Worm (Caenorhabditis elegans) whole organism, young adult: ENCODE data around the gene nck-1.

ENCODE experiments used
- B0336.3 ChIP-seq: fragments of 200-800 bp; sonication (Bioruptor generic); IDR thresholded peaks from 2 replicates; pipeline ENCODE4 v1.3.6; 2022; ENCODE audit warnings: missing genetic modification characterization, missing compliant biosample characterization
- C06A6.2 ChIP-seq: fragments of 200-800 bp; sonication (Bioruptor generic); conservative IDR thresholded peaks from 2 replicates; pipeline ENCODE4 v1.3.6; 2022; ENCODE audit warnings: missing genetic modification characterization, missing compliant biosample characterization
- F23B12.7 ChIP-seq: sonication (generic microtip); optimal IDR thresholded peaks from 2 replicates; lab custom pipeline; 2017; ENCODE audit warnings: missing genetic modification characterization, mild to moderate bottlenecking, missing compliant biosample characterization, antibody characterized with exemption, moderate library complexity; ENCODE audit not compliant: insufficient read depth
- F33H1.4 ChIP-seq: fragments of 200-800 bp; sonication (Bioruptor generic); IDR thresholded peaks from 2 replicates; pipeline ENCODE4 v1.3.6; 2022; ENCODE audit warnings: missing genetic modification reagents, missing genetic modification characterization, missing compliant biosample characterization
- F57A8.1 ChIP-seq: fragments of 200-800 bp; sonication (Bioruptor generic); optimal IDR thresholded peaks from 2 replicates; lab custom pipeline; 2018; ENCODE audit warnings: mild to moderate bottlenecking, missing genetic modification characterization, moderate library complexity, missing compliant biosample characterization
- T26A5.8 ChIP-seq: sonication (generic microtip); optimal IDR thresholded peaks from 2 replicates; lab custom pipeline; 2016; ENCODE audit warnings: missing genetic modification characterization, missing compliant biosample characterization
- Y53G8AR.9 ChIP-seq: fragments of 200-800 bp; sonication (Bioruptor generic); conservative IDR thresholded peaks from 2 replicates; pipeline ENCODE4 v1.3.6; 2022; ENCODE audit warnings: missing genetic modification reagents, missing genetic modification characterization, missing compliant biosample characterization
- Y67H2A.10 ChIP-seq: fragments of 200-800 bp; sonication (Bioruptor generic); conservative IDR thresholded peaks from 2 replicates; pipeline ENCODE4 v1.3.6; 2022; ENCODE audit warnings: missing genetic modification reagents, missing genetic modification characterization, missing compliant biosample characterization
- ama-1 ChIP-seq, 3 experiments: fragments of 150-350 bp in 1 of 3; sonication (generic microtip) in 2 of 3; optimal IDR thresholded peaks; 2 replicates each; lab custom pipeline; 2014 to 2018; ENCODE audit warnings: missing biosample characterization in 2 of 3, missing genetic modification characterization in 2 of 3, missing genetic modification reagents in 2 of 3
- aptf-3 ChIP-seq: fragments of 200-800 bp; sonication (Bioruptor generic); IDR thresholded peaks from 2 replicates; pipeline ENCODE4 v1.3.6; 2022; ENCODE audit warnings: missing genetic modification characterization, missing compliant biosample characterization
- atf-7 ChIP-seq: sonication (generic microtip); optimal IDR thresholded peaks from 2 replicates; lab custom pipeline; 2017; ENCODE audit warnings: mild to moderate bottlenecking, missing genetic modification characterization, missing compliant biosample characterization
- athp-1 ChIP-seq: sonication (generic microtip); optimal IDR thresholded peaks from 2 replicates; lab custom pipeline; 2017; ENCODE audit warnings: mild to moderate bottlenecking, missing genetic modification characterization, missing compliant biosample characterization
- attf-3 ChIP-seq: fragments of 200-800 bp; sonication (Bioruptor generic); conservative IDR thresholded peaks from 2 replicates; pipeline ENCODE4 v1.3.6; 2022; ENCODE audit warnings: missing genetic modification reagents, missing genetic modification characterization, missing compliant biosample characterization
- attf-6 ChIP-seq: fragments of 200-800 bp; sonication (Bioruptor generic); IDR thresholded peaks from 2 replicates; pipeline ENCODE4 v1.3.6; 2022; ENCODE audit warnings: missing genetic modification reagents, missing genetic modification characterization, missing compliant biosample characterization
- bed-2 ChIP-seq: fragments of 200-800 bp; sonication (Bioruptor generic); IDR thresholded peaks from 2 replicates; pipeline ENCODE4 v1.3.6; 2022; ENCODE audit warnings: missing genetic modification reagents, missing genetic modification characterization, missing compliant biosample characterization
- ccch-3 ChIP-seq: fragments of 200-800 bp; sonication (Bioruptor generic); optimal IDR thresholded peaks from 2 replicates; lab custom pipeline; 2018; ENCODE audit warnings: mild to moderate bottlenecking, missing genetic modification characterization, missing compliant biosample characterization
- cebp-1 ChIP-seq, 2 experiments: fragments of 200-800 bp in 1 of 2; sonication (Bioruptor generic) in 1 of 2; sonication (generic microtip) in 1 of 2; IDR thresholded peaks in 1 of 2; optimal IDR thresholded peaks in 1 of 2; 2 replicates each; pipeline versions ENCODE4 v1.3.6 to Lab custom; 2017 to 2022; ENCODE audit warnings: missing compliant biosample characterization in 2 of 2, missing genetic modification characterization in 2 of 2, mild to moderate bottlenecking in 1 of 2, missing genetic modification reagents in 1 of 2, moderate library complexity in 1 of 2
- efl-1 ChIP-seq: fragments of 150-350 bp; optimal IDR thresholded peaks from 2 replicates; lab custom pipeline; 2014; ENCODE audit warnings: missing biosample characterization, missing genetic modification reagents, missing genetic modification characterization
- egl-18 ChIP-seq: fragments of 200-800 bp; sonication (Bioruptor generic); IDR thresholded peaks from 2 replicates; pipeline ENCODE4 v1.3.6; 2022; ENCODE audit warnings: missing genetic modification reagents, missing genetic modification characterization, missing compliant biosample characterization
- egl-44 ChIP-seq: fragments of 200-800 bp; sonication (Bioruptor generic); IDR thresholded peaks from 2 replicates; pipeline ENCODE4 v1.3.6; 2022; ENCODE audit warnings: missing genetic modification reagents, missing genetic modification characterization, missing compliant biosample characterization
- fkh-3 ChIP-seq: sonication (generic microtip); optimal IDR thresholded peaks from 2 replicates; lab custom pipeline; 2016; ENCODE audit warnings: mild to moderate bottlenecking, missing genetic modification characterization, missing compliant biosample characterization
- lag-1 ChIP-seq: fragments of 200-800 bp; sonication (Bioruptor generic); IDR thresholded peaks from 2 replicates; pipeline ENCODE4 v1.3.6; 2022; ENCODE audit warnings: missing genetic modification reagents, missing genetic modification characterization, missing compliant biosample characterization
- let-526 ChIP-seq: fragments of 200-800 bp; sonication (Bioruptor generic); IDR thresholded peaks from 2 replicates; pipeline ENCODE4 v1.3.6; 2022; ENCODE audit warnings: missing genetic modification reagents, missing genetic modification characterization, missing compliant biosample characterization
- lin-35 ChIP-seq, 3 experiments: fragments of 150-350 bp in 2 of 3; sonication (generic microtip) in 1 of 3; optimal IDR thresholded peaks; 2 replicates each; lab custom pipeline; 2014 to 2018; ENCODE audit warnings: missing biosample characterization in 3 of 3, missing genetic modification characterization in 3 of 3, missing genetic modification reagents in 3 of 3
- lir-1 ChIP-seq: fragments of 200-800 bp; sonication (Bioruptor generic); conservative IDR thresholded peaks from 2 replicates; pipeline ENCODE4 v1.3.6; 2022; ENCODE audit warnings: missing genetic modification reagents, missing genetic modification characterization, missing compliant biosample characterization
- mxl-1 ChIP-seq: sonication (generic microtip); optimal IDR thresholded peaks from 2 replicates; lab custom pipeline; 2016; ENCODE audit warnings: missing genetic modification characterization, missing compliant biosample characterization
- nfyb-1 ChIP-seq: fragments of 200-800 bp; sonication (Bioruptor generic); IDR thresholded peaks from 2 replicates; pipeline ENCODE4 v1.3.6; 2022; ENCODE audit warnings: missing genetic modification reagents, missing genetic modification characterization, missing compliant biosample characterization
- nhr-120 ChIP-seq: fragments of 200-800 bp; sonication (Bioruptor generic); IDR thresholded peaks from 2 replicates; pipeline ENCODE4 v1.3.6; 2022; ENCODE audit warnings: missing genetic modification characterization, missing compliant biosample characterization
- nhr-80 ChIP-seq: sonication (generic microtip); optimal IDR thresholded peaks from 2 replicates; lab custom pipeline; 2016; ENCODE audit warnings: missing genetic modification characterization, missing compliant biosample characterization
- sdz-38 ChIP-seq: sonication (generic microtip); optimal IDR thresholded peaks from 2 replicates; lab custom pipeline; 2016; ENCODE audit warnings: missing genotype, missing genetic modification characterization, missing compliant biosample characterization
- somi-1 ChIP-seq: fragments of 200-800 bp; sonication (Bioruptor generic); optimal IDR thresholded peaks from 2 replicates; lab custom pipeline; 2018; ENCODE audit warnings: mild to moderate bottlenecking, missing genetic modification characterization, missing compliant biosample characterization
- unc-130 ChIP-seq: sonication (generic microtip); optimal IDR thresholded peaks from 2 replicates; lab custom pipeline; 2016; ENCODE audit warnings: missing genetic modification reagents, missing genetic modification characterization, missing compliant biosample characterization
- xnd-1 ChIP-seq: sonication (generic microtip); optimal IDR thresholded peaks from 2 replicates; lab custom pipeline; 2016; ENCODE audit warnings: missing genotype, missing genetic modification reagents, missing genetic modification characterization, missing compliant biosample characterization
- ztf-26 ChIP-seq: sonication (generic microtip); optimal IDR thresholded peaks from 2 replicates; lab custom pipeline; 2017; ENCODE audit warnings: missing genetic modification characterization, missing compliant biosample characterization

Gene nck-1

ce11 chrX:4161938-4162337, 8.7 kb upstream of the nck-1 start:
- TF ChIP-seq egl-44 (GFP tag; lab: Robert Waterston, UW): no peak

ce11 chrX:4159929-4160328, 6.7 kb upstream of the nck-1 start:
- no peak for TF ChIP-seq atf-7 (tag; lab: Kevin White, UChicago)
- no peak for TF ChIP-seq ccch-3 (GFP tag; lab: Kevin White, UChicago)
- TF ChIP-seq lag-1: no peak
- no peak for TF ChIP-seq let-526 (GFP tag; lab: Robert Waterston, UW)
- TF ChIP-seq attf-6 (GFP tag; lab: Robert Waterston, UW): no peak
- no peak for TF ChIP-seq egl-18 (GFP tag; lab: Robert Waterston, UW)
- TF ChIP-seq ama-1 (optimal IDR thresholded peaks at IDR 0.05; lab: Kevin White, UChicago): no peak
- TF ChIP-seq ama-1 (GFP tag; optimal IDR thresholded peaks at IDR 0.05; lab: Kevin White, UChicago): no peak
- no peak for TF ChIP-seq F23B12.7 (tag; lab: Kevin White, UChicago)
- TF ChIP-seq lir-1 (GFP tag; lab: Robert Waterston, UW): no peak
- no peak for TF ChIP-seq lin-35 (GFP tag; optimal IDR thresholded peaks at IDR 0.05; lab: Kevin White, UChicago)
- TF ChIP-seq unc-130 (GFP tag; lab: Kevin White, UChicago): no peak
- TF ChIP-seq athp-1: no peak
- no peak for TF ChIP-seq aptf-3 (GFP tag; lab: Robert Waterston, UW)
- TF ChIP-seq, all 124 proteins: peak for 0

- TF ChIP-seq attf-3 (GFP tag; lab: Robert Waterston, UW) (no peak), B0336.3 (GFP tag; lab: Robert Waterston, UW) (no peak), athp-1 (no peak), nhr-80 (tag; lab: Kevin White, UChicago) (no peak), xnd-1 (tag; lab: Kevin White, UChicago) (no peak), bed-2 (GFP tag; lab: Robert Waterston, UW) (no peak), cebp-1 (GFP tag; IDR thresholded peaks at IDR 0.05; lab: Robert Waterston, UW) (no peak), cebp-1 (tag; optimal IDR thresholded peaks at IDR 0.05; lab: Kevin White, UChicago) (peak; percentile 64), F57A8.1 (GFP tag; lab: Kevin White, UChicago) (no peak)
These were observed 6.1 kb upstream of the nck-1 start for ce11 chrX:4159185-4159871.

ce11 chrX:4157896-4158295, 4.7 kb upstream of the nck-1 start:
- TF ChIP-seq cebp-1 (GFP tag; IDR thresholded peaks at IDR 0.05; lab: Robert Waterston, UW) (no peak), cebp-1 (tag; optimal IDR thresholded peaks at IDR 0.05; lab: Kevin White, UChicago) (peak; percentile 13), unc-130 (GFP tag; lab: Kevin White, UChicago) (no peak), ztf-26 (tag; lab: Kevin White, UChicago) (no peak), F23B12.7 (tag; lab: Kevin White, UChicago) (no peak), fkh-3 (tag; lab: Kevin White, UChicago) (no peak), sdz-38 (tag; lab: Kevin White, UChicago) (no peak)

ce11 chrX:4154784-4155183, 1.5 kb upstream of the nck-1 start:
- TF ChIP-seq somi-1 (GFP tag; lab: Kevin White, UChicago) (no peak), nhr-120 (GFP tag; lab: Robert Waterston, UW) (no peak), Y67H2A.10 (GFP tag; lab: Robert Waterston, UW) (no peak), nfyb-1 (GFP tag; lab: Robert Waterston, UW) (no peak), atf-7 (tag; lab: Kevin White, UChicago) (no peak), mxl-1 (no peak), T26A5.8 (tag; lab: Kevin White, UChicago) (no peak), C06A6.2 (GFP tag; lab: Robert Waterston, UW) (no peak), F33H1.4 (GFP tag; lab: Robert Waterston, UW) (no peak), Y53G8AR.9 (GFP tag; lab: Robert Waterston, UW) (no peak), egl-44 (GFP tag; lab: Robert Waterston, UW) (no peak), efl-1 (GFP tag; lab: Kevin White, UChicago) (no peak)
